Worm (Caenorhabditis elegans): ENCODE data around the gene T05C12.4.

ce11 chrII:8185016-8185493 is 4.9 kb upstream of the T05C12.4 start, which contains the start of the genes mig-5 and cct-1:
- TF ChIP-seq hmbx-1 (tag; optimal IDR thresholded peaks at IDR 0.05) (no peak), ama-1 (optimal IDR thresholded peaks at IDR 0.05) (no peak), hmg-4 (GFP tag; optimal IDR thresholded peaks at IDR 0.05) (peak; percentile 31), aly-1 (tag; optimal IDR thresholded peaks at IDR 0.05) (no peak), scrt-1 (GFP tag; IDR thresholded peaks at IDR 0.05) (no peak), tbx-37 (GFP tag; conservative IDR thresholded peaks at IDR 0.05) (no peak), flt-1 (GFP tag; IDR thresholded peaks at IDR 0.05) (peak; percentile 48; the same call in 1 of the 2 replicates), hnd-1 (tag; optimal IDR thresholded peaks at IDR 0.05) (no peak), B0310.2 (tag; optimal IDR thresholded peaks at IDR 0.05) (no peak), ceh-13 (GFP tag; optimal IDR thresholded peaks at IDR 0.05) (no peak), sea-1 (GFP tag; conservative IDR thresholded peaks at IDR 0.05) (no peak), F13C5.2 (tag; optimal IDR thresholded peaks at IDR 0.05) (peak; percentile 85), ceh-36 (tag; optimal IDR thresholded peaks at IDR 0.05) (no peak)

Data from whole organism, early embryonic.